Fruit fly (Drosophila melanogaster) whole organism, embryonic: Measurements from ENCODE around the gene Antp.
A peak's percentile ranks its signal among the peaks of the same experiment; 100 is the strongest.

Experiments
- Ada2b ChIP-seq: fragments of 200-800 bp; sonication (Bioruptor generic); IDR thresholded peaks from 2 replicates; pipeline ENCODE4 v1.3.6; 2022; ENCODE audit warnings: missing biosample characterization, missing genetic modification characterization
- CG11504 ChIP-seq: fragments of 200-800 bp; sonication (Bioruptor generic); optimal IDR thresholded peaks from 3 replicates; lab custom pipeline; 2019; ENCODE audit warnings: missing biosample characterization, mild to moderate bottlenecking, missing genetic modification characterization, moderate library complexity
- CG14441 ChIP-seq: fragments of 200-800 bp; sonication (Bioruptor generic); IDR thresholded peaks from 2 replicates; pipeline ENCODE4 v1.3.6; 2022; ENCODE audit warnings: missing biosample characterization, missing genetic modification characterization
- CG14965 ChIP-seq: fragments of 200-800 bp; sonication (Bioruptor generic); optimal IDR thresholded peaks from 2 replicates; lab custom pipeline; 2016; ENCODE audit warnings: missing biosample characterization, missing genetic modification characterization, borderline replicate concordance
- CG15269 ChIP-seq: fragments of 200-800 bp; sonication (Bioruptor generic); optimal IDR thresholded peaks from 2 replicates; lab custom pipeline; 2018; ENCODE audit warnings: missing biosample characterization, mild to moderate bottlenecking, missing genetic modification characterization, moderate library complexity
- CG1529 ChIP-seq: fragments of 200-800 bp; sonication (Bioruptor generic); optimal IDR thresholded peaks from 3 replicates; lab custom pipeline; 2018; ENCODE audit warnings: missing biosample characterization, missing genetic modification characterization
- CG15514 ChIP-seq: fragments of 200-800 bp; sonication (Bioruptor generic); optimal IDR thresholded peaks from 3 replicates; lab custom pipeline; 2017; ENCODE audit warnings: missing biosample characterization, missing genetic modification characterization, mild to moderate bottlenecking, moderate library complexity, missing genetic modification reagents
- CG18619 ChIP-seq: fragments of 200-800 bp; sonication (Bioruptor generic); optimal IDR thresholded peaks from 3 replicates; lab custom pipeline; 2017; ENCODE audit warnings: missing biosample characterization, mild to moderate bottlenecking, missing genetic modification characterization
- CG30403 ChIP-seq: fragments of 200-800 bp; sonication (Bioruptor generic); optimal IDR thresholded peaks from 3 replicates; lab custom pipeline; 2016; ENCODE audit warnings: missing biosample characterization, missing genetic modification characterization
- CG3726 ChIP-seq: fragments of 200-800 bp; sonication (Bioruptor generic); IDR thresholded peaks from 3 replicates; pipeline ENCODE4, ENCODE4 v1.3.6; 2022; ENCODE audit warnings: missing biosample characterization, missing genetic modification characterization
- CG4360 ChIP-seq: fragments of 200-800 bp; sonication (Bioruptor generic); IDR thresholded peaks from 2 replicates; pipeline ENCODE4 v1.3.6; 2022; ENCODE audit warnings: missing biosample characterization, missing genetic modification characterization
- CG4730 ChIP-seq: fragments of 200-800 bp; sonication (Bioruptor generic); IDR thresholded peaks from 2 replicates; pipeline ENCODE4 v1.3.6; 2022; ENCODE audit warnings: missing biosample characterization, missing genetic modification characterization
- CG6689 ChIP-seq: fragments of 200-800 bp; sonication (Bioruptor generic); IDR thresholded peaks from 2 replicates; pipeline ENCODE4 v1.3.6; 2022; ENCODE audit warnings: missing biosample characterization, missing genetic modification characterization
- CG7372 ChIP-seq: fragments of 200-800 bp; sonication (Bioruptor generic); IDR thresholded peaks from 2 replicates; pipeline ENCODE4 v1.3.6; 2022; ENCODE audit warnings: missing biosample characterization, missing genetic modification characterization
- CG7839 ChIP-seq: fragments of 200-800 bp; sonication (Bioruptor generic); optimal IDR thresholded peaks from 3 replicates; lab custom pipeline; 2018; ENCODE audit warnings: missing biosample characterization, mild to moderate bottlenecking, missing genetic modification characterization, moderate library complexity
- CG7963 ChIP-seq: fragments of 200-800 bp; sonication (Bioruptor generic); IDR thresholded peaks from 3 replicates; pipeline ENCODE4 v1.3.6; 2022; ENCODE audit warnings: missing biosample characterization, missing genetic modification characterization; ENCODE audit not compliant: partially characterized antibody
- CG8290 ChIP-seq, 3 experiments: fragments of 200-800 bp; sonication (Bioruptor generic); optimal IDR thresholded peaks; 2 replicates each; lab custom pipeline; 2016 to 2019; ENCODE audit warnings: missing biosample characterization in 3 of 3, missing genetic modification characterization in 3 of 3, mild to moderate bottlenecking in 2 of 3, moderate library complexity in 1 of 3
- CG9876 ChIP-seq: fragments of 200-800 bp; sonication (Bioruptor generic); optimal IDR thresholded peaks from 2 replicates; lab custom pipeline; 2016; ENCODE audit warnings: missing biosample characterization, missing genetic modification characterization
- D ChIP-seq, 2 experiments: fragments of 200-800 bp in 1 of 2; fragments of >200 bp in 1 of 2; sonication (Bioruptor generic) in 1 of 2; optimal IDR thresholded peaks; 2 replicates in 1 of 2; 3 replicates in 1 of 2; lab custom pipeline; 2017; ENCODE audit warnings: mild to moderate bottlenecking in 1 of 2, missing biosample characterization in 1 of 2, missing genetic modification characterization in 1 of 2, missing genetic modification reagents in 1 of 2
- Dp ChIP-seq: fragments of 200-800 bp; sonication (Bioruptor generic); optimal IDR thresholded peaks from 2 replicates; lab custom pipeline; 2018; ENCODE audit warnings: missing biosample characterization, mild to moderate bottlenecking, missing genetic modification characterization, moderate library complexity
- Ets65A ChIP-seq: fragments of 200-800 bp; sonication (Bioruptor generic); peaks from one replicate; lab custom pipeline; 2016; ENCODE audit warnings: missing biosample characterization, missing genetic modification characterization
- HHEX ChIP-seq: fragments of 200-800 bp; sonication (Bioruptor generic); optimal IDR thresholded peaks from 3 replicates; lab custom pipeline; 2017; ENCODE audit warnings: missing biosample characterization, mild to moderate bottlenecking, missing genetic modification characterization, missing genetic modification reagents
- HLH54F ChIP-seq: fragments of 200-800 bp; sonication (Bioruptor generic); optimal IDR thresholded peaks from 3 replicates; lab custom pipeline; 2016; ENCODE audit warnings: missing biosample characterization, missing genetic modification characterization
- HmgD ChIP-seq: fragments of 200-800 bp; sonication (Bioruptor generic); optimal IDR thresholded peaks from 3 replicates; lab custom pipeline; 2016; ENCODE audit warnings: missing biosample characterization, missing genetic modification characterization
- HmgZ ChIP-seq: fragments of 200-800 bp; sonication (Bioruptor generic); optimal IDR thresholded peaks from 2 replicates; lab custom pipeline; 2018; ENCODE audit warnings: missing biosample characterization, mild to moderate bottlenecking, missing genetic modification characterization
- Hr3 ChIP-seq: fragments of 200-800 bp; sonication (Bioruptor generic); optimal IDR thresholded peaks from 3 replicates; lab custom pipeline; 2016; ENCODE audit warnings: missing biosample characterization, missing genetic modification characterization
- Hsf ChIP-seq: fragments of 200-800 bp; sonication (Bioruptor generic); optimal IDR thresholded peaks from 3 replicates; lab custom pipeline; 2016; ENCODE audit warnings: missing biosample characterization, missing genetic modification characterization
- MESR4 ChIP-seq: fragments of 200-800 bp; sonication (Bioruptor generic); optimal IDR thresholded peaks from 2 replicates; lab custom pipeline; 2018; ENCODE audit warnings: missing biosample characterization, mild to moderate bottlenecking, missing genetic modification characterization, moderate library complexity
- Max ChIP-seq: fragments of 200-800 bp; sonication (Bioruptor generic); optimal IDR thresholded peaks from 2 replicates; lab custom pipeline; 2016; ENCODE audit warnings: missing biosample characterization, mild to moderate bottlenecking, missing genetic modification characterization
- Mrtf ChIP-seq: fragments of 200-800 bp; sonication (Bioruptor generic); IDR thresholded peaks from 3 replicates; pipeline ENCODE4 v1.3.6; 2022; ENCODE audit warnings: missing biosample characterization, missing genetic modification characterization
- NK7.1 ChIP-seq: fragments of 200-800 bp; sonication (Bioruptor generic); optimal IDR thresholded peaks from 3 replicates; lab custom pipeline; 2016; ENCODE audit warnings: missing biosample characterization, missing genetic modification characterization
- Sox100B ChIP-seq: fragments of 200-800 bp; sonication (Bioruptor generic); optimal IDR thresholded peaks from 3 replicates; lab custom pipeline; 2018; ENCODE audit warnings: missing biosample characterization, mild to moderate bottlenecking, missing genetic modification characterization
- TFAM ChIP-seq: fragments of 200-800 bp; sonication (Bioruptor generic); optimal IDR thresholded peaks from 2 replicates; lab custom pipeline; 2017; ENCODE audit warnings: missing biosample characterization, missing genetic modification characterization, inconsistent platforms
- ab ChIP-seq: fragments of 200-800 bp; sonication (Bioruptor generic); optimal IDR thresholded peaks from 2 replicates; lab custom pipeline; 2016; ENCODE audit warnings: missing biosample characterization, missing genetic modification characterization
- az2 ChIP-seq: fragments of 200-800 bp; sonication (Bioruptor generic); optimal IDR thresholded peaks from 3 replicates; lab custom pipeline; 2016; ENCODE audit warnings: missing biosample characterization, missing genetic modification characterization
- bbx ChIP-seq: fragments of 200-800 bp; sonication (Bioruptor generic); IDR thresholded peaks from 2 replicates; pipeline ENCODE4 v1.3.6; 2022; ENCODE audit warnings: missing biosample characterization, missing genetic modification characterization; ENCODE audit not compliant: partially characterized antibody
- br ChIP-seq: fragments of >200 bp; optimal IDR thresholded peaks from 2 replicates; lab custom pipeline; 2017
- hb ChIP-seq: fragments of 200-800 bp; sonication (Bioruptor generic); IDR thresholded peaks from 3 replicates; pipeline ENCODE4 v1.3.6; 2022; ENCODE audit warnings: missing biosample characterization, missing genetic modification characterization; ENCODE audit not compliant: partially characterized antibody
- kay ChIP-seq: fragments of 200-800 bp; sonication (Bioruptor generic); optimal IDR thresholded peaks from 2 replicates; lab custom pipeline; 2016; ENCODE audit warnings: missing biosample characterization, missing genetic modification characterization
- klu ChIP-seq: fragments of 200-800 bp; sonication (Bioruptor generic); IDR thresholded peaks from 2 replicates; pipeline ENCODE4 v1.3.6; 2022; ENCODE audit warnings: missing biosample characterization, missing genetic modification characterization
- luna ChIP-seq: fragments of 200-800 bp; sonication (Bioruptor generic); optimal IDR thresholded peaks from 2 replicates; lab custom pipeline; 2016; ENCODE audit warnings: missing biosample characterization, missing genetic modification characterization
- otp ChIP-seq: fragments of 200-800 bp; sonication (Bioruptor generic); IDR thresholded peaks from 3 replicates; pipeline ENCODE4, ENCODE4 v1.3.6; 2022; ENCODE audit warnings: missing biosample characterization, missing genetic modification characterization
- peb ChIP-seq: fragments of 200-800 bp; sonication (Bioruptor generic); IDR thresholded peaks from 2 replicates; pipeline ENCODE4 v1.3.6; 2022; ENCODE audit warnings: missing biosample characterization, missing genetic modification characterization
- scrt ChIP-seq: fragments of 200-800 bp; sonication (Bioruptor generic); optimal IDR thresholded peaks from 2 replicates; lab custom pipeline; 2018; ENCODE audit warnings: missing biosample characterization, mild to moderate bottlenecking, missing genetic modification characterization, moderate library complexity
- seq ChIP-seq: fragments of 200-800 bp; sonication (Bioruptor generic); IDR thresholded peaks from 2 replicates; pipeline ENCODE4 v1.3.6; 2022; ENCODE audit warnings: missing biosample characterization, missing genetic modification characterization
- shn ChIP-seq: fragments of 200-800 bp; sonication (Bioruptor generic); optimal IDR thresholded peaks from 3 replicates; lab custom pipeline; 2016; ENCODE audit warnings: missing biosample characterization, missing genetic modification characterization
- sisA ChIP-seq: fragments of 200-800 bp; sonication (Bioruptor generic); IDR thresholded peaks from 2 replicates; pipeline ENCODE4 v1.3.6; 2022; ENCODE audit warnings: missing biosample characterization, missing genetic modification characterization
- ssp ChIP-seq: fragments of 200-800 bp; sonication (Bioruptor generic); IDR thresholded peaks from 2 replicates; pipeline ENCODE4 v1.3.6; 2022; ENCODE audit warnings: missing biosample characterization, missing genetic modification characterization
- tin ChIP-seq: fragments of 200-800 bp; sonication (Bioruptor generic); optimal IDR thresholded peaks from 3 replicates; lab custom pipeline; 2016; ENCODE audit warnings: missing biosample characterization, missing genetic modification characterization

Gene Antp

dm6 chr3R:6935810-6936549, 63.0 kb downstream of the Antp start (continued):
- TF ChIP-seq D (optimal IDR thresholded peaks at IDR 0.05; lab: Kevin White, UChicago) (no peak), D (GFP tag; optimal IDR thresholded peaks at IDR 0.05; lab: Kevin White, UChicago) (peak; percentile 87), seq (GFP tag; lab: Robert Waterston, UW) (peak; percentile 48; the same call in 1 of the 2 replicates), HmgZ (peak; percentile 1), CG6689 (GFP tag; lab: Robert Waterston, UW) (peak; percentile 76), CG7839 (tag; lab: Kevin White, UChicago) (peak; percentile 83), CG15514 (GFP tag; lab: Kevin White, UChicago) (peak; percentile 3), ssp (GFP tag; lab: Robert Waterston, UW) (peak; percentile 41), CG18619 (GFP tag; lab: Kevin White, UChicago) (peak; percentile 54), CG7963 (GFP tag; lab: Robert Waterston, UW) (no peak), scrt (GFP tag; lab: Kevin White, UChicago) (peak; percentile 46), CG3726 (GFP tag; lab: Robert Waterston, UW) (peak; percentile 47; the same call in 1 of the 3 replicates), CG7372 (GFP tag; lab: Robert Waterston, UW) (peak; percentile 48), bbx (GFP tag; lab: Robert Waterston, UW) (no peak), Hr3 (GFP tag; lab: Kevin White, UChicago) (peak; percentile 61), CG11504 (tag; lab: Kevin White, UChicago) (peak; percentile 89), luna (GFP tag; lab: Kevin White, UChicago) (no peak), tin (GFP tag; lab: Kevin White, UChicago) (peak; percentile 73), klu (GFP tag; lab: Robert Waterston, UW) (no peak; the same call in 1 of the 2 replicates), MESR4 (GFP tag; lab: Kevin White, UChicago) (no peak), Sox100B (GFP tag; lab: Kevin White, UChicago) (peak; percentile 77), CG30403 (GFP tag; lab: Kevin White, UChicago) (peak; percentile 72), ab (GFP tag; lab: Kevin White, UChicago) (no peak), hb (no peak), Hsf (GFP tag; lab: Kevin White, UChicago) (peak; percentile 56), HHEX (GFP tag; lab: Kevin White, UChicago) (peak; percentile 53), CG1529 (GFP tag; lab: Kevin White, UChicago) (peak; percentile 78), br (lab: Kevin White, UChicago) (no peak), Mrtf (peak; percentile 52; the same call in 2 of the 3 replicates), Ets65A (GFP tag; lab: Kevin White, UChicago) (peak; percentile 76), CG9876 (GFP tag; lab: Kevin White, UChicago) (no peak), sisA (peak; percentile 67), shn (GFP tag; lab: Kevin White, UChicago) (no peak), HLH54F (GFP tag; lab: Kevin White, UChicago) (peak; percentile 19), CG14965 (GFP tag; lab: Kevin White, UChicago) (no peak), Ada2b (GFP tag; lab: Robert Waterston, UW) (peak; percentile 63), CG4360 (GFP tag; lab: Robert Waterston, UW) (peak; percentile 27; the same call in 1 of the 2 replicates), HmgD (GFP tag; lab: Kevin White, UChicago) (no peak), CG8290 (GFP tag; optimal IDR thresholded peaks at IDR 0.05; lab: Kevin White, UChicago) (peak; percentile 58), CG8290 (tag; optimal IDR thresholded peaks at IDR 0.05; lab: Kevin White, UChicago) (no peak), peb (GFP tag; lab: Robert Waterston, UW) (peak; percentile 41; the same call in 1 of the 2 replicates), otp (GFP tag; lab: Robert Waterston, UW) (peak; percentile 43; the same call in 1 of the 3 replicates), CG15269 (tag; lab: Kevin White, UChicago) (peak; percentile 76), az2 (GFP tag; lab: Kevin White, UChicago) (peak; percentile 71), TFAM (peak; percentile 43), NK7.1 (GFP tag; lab: Kevin White, UChicago) (peak; percentile 56), CG4730 (peak; percentile 51; the same call in 1 of the 2 replicates), Dp (no peak), kay (GFP tag; lab: Kevin White, UChicago) (peak; percentile 26), CG14441 (GFP tag; lab: Robert Waterston, UW) (0 out of 2 replicates have a peak, but pooled peaks have one; percentile 8), Max (GFP tag; lab: Kevin White, UChicago) (peak; percentile 60)
